Fruit fly (Drosophila melanogaster) S2 (cell line): ENCODE measurements around the gene Pex12.

ENCODE experiments used
- CG8478 ChIP-seq: fragments of >200 bp; optimal IDR thresholded peaks from 2 replicates; lab custom pipeline; 2018
- CTCF ChIP-seq, 2 experiments: fragments of >200 bp; optimal IDR thresholded peaks; 2 replicates each; lab custom pipeline; 2018

DNA sequence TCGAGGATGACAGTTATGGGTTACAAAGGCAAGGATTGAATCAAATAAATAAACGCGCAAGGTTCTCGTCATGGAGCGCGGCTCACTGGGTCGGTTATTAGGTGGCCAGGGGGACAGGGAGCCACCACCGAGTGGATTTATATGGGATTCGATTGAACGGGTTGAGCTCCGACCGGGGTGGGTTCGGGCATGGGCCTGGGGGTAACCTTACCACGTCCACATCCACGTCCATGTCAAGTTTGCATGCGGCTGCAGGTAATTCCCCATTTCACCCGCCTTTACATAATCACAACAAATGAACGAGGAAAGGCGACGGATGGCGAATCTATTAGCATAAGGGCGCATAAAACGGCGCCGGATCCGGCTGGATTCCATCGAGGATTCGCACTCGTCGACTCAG is 44.1 kb downstream of the Pex12 start, which contains the start of gene CG13950:
- TF ChIP-seq CTCF (optimal IDR thresholded peaks at IDR 0.05; lab: Kevin White, UChicago) (no peak), CG8478 (lab: Kevin White, UChicago) (no peak)
